Worm (Caenorhabditis elegans) whole organism, L1 larva: ENCODE measurements around the gene F32G8.3.

Source experiments
- C04F5.9 ChIP-seq: sonication (generic microtip); optimal IDR thresholded peaks from 2 replicates; lab custom pipeline; 2016; ENCODE audit warnings: missing genetic modification characterization, missing compliant biosample characterization
- C16A3.4 ChIP-seq: fragments of 150-350 bp; optimal IDR thresholded peaks from 2 replicates; lab custom pipeline; 2014; ENCODE audit warnings: missing biosample characterization, missing genetic modification characterization
- Y116A8C.19 ChIP-seq: sonication (generic microtip); optimal IDR thresholded peaks from 2 replicates; lab custom pipeline; 2016; ENCODE audit warnings: missing compliant biosample characterization, missing genetic modification characterization, borderline replicate concordance
- alr-1 ChIP-seq: fragments of 200-800 bp; sonication (Bioruptor generic); optimal IDR thresholded peaks from 2 replicates; lab custom pipeline; 2018; ENCODE audit warnings: borderline replicate concordance, mild to moderate bottlenecking, missing genetic modification characterization, missing compliant biosample characterization
- aly-2 ChIP-seq: fragments of 150-350 bp; optimal IDR thresholded peaks from 2 replicates; lab custom pipeline; 2014; ENCODE audit warnings: missing biosample characterization, missing genetic modification characterization
- ceh-8 ChIP-seq: fragments of 200-800 bp; sonication (Bioruptor generic); optimal IDR thresholded peaks from 2 replicates; lab custom pipeline; 2018; ENCODE audit warnings: mild to moderate bottlenecking, missing genetic modification characterization, moderate library complexity, missing compliant biosample characterization
- ceh-82 ChIP-seq, 3 experiments: fragments of 150-350 bp in 1 of 3; sonication (generic microtip) in 2 of 3; optimal IDR thresholded peaks; 2 replicates each; lab custom pipeline; 2014 to 2017; ENCODE audit warnings: missing biosample characterization in 3 of 3, missing genetic modification characterization in 3 of 3
- ceh-88 ChIP-seq: fragments of 200-800 bp; sonication (Bioruptor generic); IDR thresholded peaks from 2 replicates; pipeline ENCODE4 v1.3.6; 2022; ENCODE audit warnings: missing genetic modification characterization, missing compliant biosample characterization
- ceh-90 ChIP-seq: sonication (generic microtip); optimal IDR thresholded peaks from 2 replicates; lab custom pipeline; 2016; ENCODE audit warnings: missing genetic modification characterization, missing compliant biosample characterization
- ces-1 ChIP-seq: fragments of 150-350 bp; optimal IDR thresholded peaks from 2 replicates; lab custom pipeline; 2014; ENCODE audit warnings: missing biosample characterization, missing genetic modification reagents, missing genetic modification characterization
- dpl-1 ChIP-seq, 3 experiments: fragments of 150-350 bp in 2 of 3; sonication (generic microtip) in 1 of 3; optimal IDR thresholded peaks; 2 replicates each; lab custom pipeline; 2014 to 2017; ENCODE audit warnings: missing biosample characterization in 3 of 3, missing genetic modification characterization in 3 of 3, missing genetic modification reagents in 3 of 3
- dsc-1 ChIP-seq: sonication (generic microtip); optimal IDR thresholded peaks from 2 replicates; lab custom pipeline; 2016; ENCODE audit warnings: mild to moderate bottlenecking, missing genetic modification characterization, missing compliant biosample characterization
- efl-1 ChIP-seq, 4 experiments: fragments of 150-350 bp; optimal IDR thresholded peaks in 3 of 4; peaks in 1 of 4; 1 replicate in 1 of 4; 2 replicates in 3 of 4; lab custom pipeline; 2014; ENCODE audit warnings: missing biosample characterization in 2 of 4, missing genetic modification characterization in 2 of 4, missing genetic modification reagents in 2 of 4
- elt-2 ChIP-seq: sonication (generic microtip); optimal IDR thresholded peaks from 2 replicates; lab custom pipeline; 2016; ENCODE audit warnings: missing genetic modification characterization, mild to moderate bottlenecking, inconsistent platforms, missing compliant biosample characterization, missing genetic modification reagents
- elt-3 ChIP-seq, 6 experiments: fragments of 150-350 bp in 1 of 6; sonication (generic microtip); optimal IDR thresholded peaks; 2 replicates each; lab custom pipeline; 2017 to 2018; ENCODE audit warnings: missing biosample characterization in 6 of 6, missing genetic modification characterization in 6 of 6, inconsistent platforms in 1 of 6
- ets-5 ChIP-seq: fragments of 200-800 bp; sonication (Bioruptor generic); IDR thresholded peaks from 2 replicates; pipeline ENCODE4 v1.3.6; 2022; ENCODE audit warnings: missing genetic modification characterization, missing compliant biosample characterization
- fos-1 ChIP-seq: fragments of 150-350 bp; optimal IDR thresholded peaks from 2 replicates; lab custom pipeline; 2014; ENCODE audit warnings: missing biosample characterization, missing genetic modification characterization
- grh-1 ChIP-seq: fragments of 200-800 bp; sonication (Bioruptor generic); IDR thresholded peaks from 2 replicates; pipeline ENCODE4 v1.3.6; 2022; ENCODE audit warnings: missing genetic modification reagents, missing genetic modification characterization, missing compliant biosample characterization
- hlh-4 ChIP-seq: sonication (generic microtip); optimal IDR thresholded peaks from 2 replicates; lab custom pipeline; 2016; ENCODE audit warnings: mild to moderate bottlenecking, missing genetic modification characterization, missing compliant biosample characterization
- hpl-2 ChIP-seq: fragments of 150-350 bp; optimal IDR thresholded peaks from 2 replicates; lab custom pipeline; 2014; ENCODE audit warnings: missing biosample characterization, missing genetic modification reagents, missing genetic modification characterization
- irx-1 ChIP-seq: sonication (generic microtip); optimal IDR thresholded peaks from 2 replicates; lab custom pipeline; 2016; ENCODE audit warnings: missing genetic modification characterization, missing compliant biosample characterization
- jun-1 ChIP-seq: fragments of 150-350 bp; optimal IDR thresholded peaks from 2 replicates; lab custom pipeline; 2014; ENCODE audit warnings: missing biosample characterization, missing genetic modification reagents, missing genetic modification characterization
- lin-15B ChIP-seq: fragments of 150-350 bp; sonication (generic microtip); optimal IDR thresholded peaks from 3 replicates; lab custom pipeline; 2014; ENCODE audit warnings: missing biosample characterization, missing genetic modification characterization
- lin-35 ChIP-seq, 2 experiments: fragments of 150-350 bp; optimal IDR thresholded peaks; 2 replicates each; lab custom pipeline; 2014; ENCODE audit warnings: missing biosample characterization in 2 of 2, missing genetic modification characterization in 2 of 2, missing genetic modification reagents in 2 of 2
- lir-3 ChIP-seq: sonication (generic microtip); optimal IDR thresholded peaks from 2 replicates; lab custom pipeline; 2016; ENCODE audit warnings: mild to moderate bottlenecking, missing genetic modification characterization, moderate library complexity, missing compliant biosample characterization; ENCODE audit not compliant: poor library complexity
- lsy-2 ChIP-seq, 2 experiments: fragments of 150-350 bp; optimal IDR thresholded peaks; 2 replicates each; lab custom pipeline; 2014; ENCODE audit warnings: missing biosample characterization in 2 of 2, missing genetic modification characterization in 2 of 2
- mep-1 ChIP-seq: fragments of 150-350 bp; optimal IDR thresholded peaks from 2 replicates; lab custom pipeline; 2014; ENCODE audit warnings: missing biosample characterization, missing genetic modification characterization
- nhr-11 ChIP-seq: fragments of 150-350 bp; optimal IDR thresholded peaks from 2 replicates; lab custom pipeline; 2014; ENCODE audit warnings: missing biosample characterization, missing genetic modification characterization
- nhr-20 ChIP-seq: sonication (generic microtip); optimal IDR thresholded peaks from 2 replicates; lab custom pipeline; 2016; ENCODE audit warnings: mild to moderate bottlenecking, missing genetic modification characterization, missing compliant biosample characterization
- nhr-237 ChIP-seq: fragments of 150-350 bp; optimal IDR thresholded peaks from 2 replicates; lab custom pipeline; 2014; ENCODE audit warnings: missing biosample characterization, missing genetic modification characterization
- nhr-28 ChIP-seq: fragments of 150-350 bp; optimal IDR thresholded peaks from 2 replicates; lab custom pipeline; 2014; ENCODE audit warnings: missing biosample characterization, missing genetic modification characterization
- nhr-47 ChIP-seq: sonication (generic microtip); optimal IDR thresholded peaks from 2 replicates; lab custom pipeline; 2016; ENCODE audit warnings: mild to moderate bottlenecking, missing genetic modification characterization, moderate library complexity, missing compliant biosample characterization
- nhr-76 ChIP-seq: sonication (generic microtip); optimal IDR thresholded peaks from 2 replicates; lab custom pipeline; 2017; ENCODE audit warnings: missing biosample characterization, missing genetic modification characterization
- nhr-84 ChIP-seq: sonication (generic microtip); optimal IDR thresholded peaks from 2 replicates; lab custom pipeline; 2017; ENCODE audit warnings: missing biosample characterization, missing genetic modification characterization
- nhr-90 ChIP-seq: sonication (generic microtip); optimal IDR thresholded peaks from 2 replicates; lab custom pipeline; 2016; ENCODE audit warnings: mild to moderate bottlenecking, missing genetic modification characterization, missing compliant biosample characterization; ENCODE audit not compliant: poor library complexity
- pag-3 ChIP-seq: sonication (generic microtip); optimal IDR thresholded peaks from 2 replicates; lab custom pipeline; 2017; ENCODE audit warnings: missing genetic modification characterization, mild to moderate bottlenecking, missing compliant biosample characterization, antibody characterized with exemption, borderline replicate concordance; ENCODE audit not compliant: insufficient read depth
- pax-3 ChIP-seq: fragments of 200-800 bp; sonication (Bioruptor generic); optimal IDR thresholded peaks from 2 replicates; lab custom pipeline; 2018; ENCODE audit warnings: mild to moderate bottlenecking, missing genetic modification characterization, moderate library complexity, missing compliant biosample characterization
- pqm-1 ChIP-seq: sonication (generic microtip); optimal IDR thresholded peaks from 3 replicates; lab custom pipeline; 2017; ENCODE audit warnings: missing biosample characterization, missing genetic modification characterization
- skn-1 ChIP-seq: fragments of 150-350 bp; optimal IDR thresholded peaks from 2 replicates; lab custom pipeline; 2014; ENCODE audit warnings: missing biosample characterization, missing genetic modification characterization
- snpc-4 ChIP-seq: fragments of 150-350 bp; optimal IDR thresholded peaks from 2 replicates; lab custom pipeline; 2014; ENCODE audit warnings: missing biosample characterization, missing genetic modification characterization
- sox-4 ChIP-seq: sonication (generic microtip); optimal IDR thresholded peaks from 2 replicates; lab custom pipeline; 2016; ENCODE audit warnings: missing genetic modification characterization, missing compliant biosample characterization
- sup-37 ChIP-seq: fragments of 200-800 bp; sonication (Bioruptor generic); optimal IDR thresholded peaks from 2 replicates; lab custom pipeline; 2018; ENCODE audit warnings: mild to moderate bottlenecking, missing genetic modification characterization, missing compliant biosample characterization
- tbx-2 ChIP-seq: sonication (generic microtip); optimal IDR thresholded peaks from 2 replicates; lab custom pipeline; 2016; ENCODE audit warnings: missing genetic modification characterization, missing compliant biosample characterization
- tlp-1 ChIP-seq: fragments of 150-350 bp; optimal IDR thresholded peaks from 2 replicates; lab custom pipeline; 2014; ENCODE audit warnings: missing biosample characterization, missing genetic modification characterization
- unc-130 ChIP-seq: fragments of 150-350 bp; optimal IDR thresholded peaks from 2 replicates; lab custom pipeline; 2017; ENCODE audit warnings: missing biosample characterization, missing genetic modification characterization, inconsistent platforms
- unc-30 ChIP-seq: sonication (generic microtip); optimal IDR thresholded peaks from 2 replicates; lab custom pipeline; 2017; ENCODE audit warnings: missing biosample characterization, missing genetic modification characterization
- unc-62 ChIP-seq: fragments of 150-350 bp; optimal IDR thresholded peaks from 2 replicates; lab custom pipeline; 2014; ENCODE audit warnings: missing biosample characterization, missing genetic modification reagents, missing genetic modification characterization
- unc-98 ChIP-seq: fragments of 200-800 bp; sonication (Bioruptor generic); IDR thresholded peaks from 2 replicates; pipeline ENCODE4 v1.3.6; 2022; ENCODE audit warnings: missing genetic modification characterization, missing compliant biosample characterization
- xbp-1 ChIP-seq: sonication (generic microtip); optimal IDR thresholded peaks from 2 replicates; lab custom pipeline; 2016; ENCODE audit warnings: missing genetic modification characterization, missing compliant biosample characterization
- zag-1 ChIP-seq: fragments of 150-350 bp; optimal IDR thresholded peaks from 2 replicates; lab custom pipeline; 2014; ENCODE audit warnings: missing biosample characterization, missing genetic modification characterization
- ztf-11 ChIP-seq, 2 experiments: sonication (generic microtip); optimal IDR thresholded peaks; 2 replicates each; lab custom pipeline; 2016 to 2017; ENCODE audit warnings: missing genetic modification characterization in 2 of 2, missing biosample characterization in 1 of 2, missing compliant biosample characterization in 1 of 2
- ztf-4 ChIP-seq: fragments of 150-350 bp; optimal IDR thresholded peaks from 2 replicates; lab custom pipeline; 2014; ENCODE audit warnings: missing biosample characterization, missing genetic modification characterization

The F32G8.3 gene

ce11 chrV:10525902-10526301 is 29.2 kb downstream of the F32G8.3 start, which contains the start of the genes C35A5.8 and hda-11 (continued):
- TF ChIP-seq nhr-20 (tag; lab: Kevin White, UChicago) (peak; percentile 82), elt-3 (tag; optimal IDR thresholded peaks at IDR 0.05; lab: Kevin White, UChicago) (peak in 1 of 6 experiments; percentile 22), ceh-82 (tag; optimal IDR thresholded peaks at IDR 0.05; lab: Kevin White, UChicago) (peak; percentile 46 to 59 (median 51)), nhr-76 (tag; lab: Kevin White, UChicago) (no peak), Y116A8C.19 (tag; lab: Kevin White, UChicago) (peak; percentile 65), dsc-1 (tag; lab: Kevin White, UChicago) (peak; percentile 88), unc-98 (GFP tag; lab: Robert Waterston, UW) (peak; percentile 79), ets-5 (no peak), nhr-47 (tag; lab: Kevin White, UChicago) (peak; percentile 91), jun-1 (tag; lab: Kevin White, UChicago) (no peak), ztf-11 (tag; optimal IDR thresholded peaks at IDR 0.05; lab: Kevin White, UChicago) (peak in 1 of 2 experiments; percentile 94), snpc-4 (tag; lab: Kevin White, UChicago) (peak; percentile 58), ceh-8 (GFP tag; lab: Kevin White, UChicago) (peak; percentile 7), pag-3 (peak; percentile 28), C16A3.4 (tag; lab: Kevin White, UChicago) (peak; percentile 46), skn-1 (tag; lab: Kevin White, UChicago) (peak; percentile 52), lsy-2 (tag; optimal IDR thresholded peaks at IDR 0.05; lab: Kevin White, UChicago) (peak; percentile 54 to 61), C04F5.9 (tag; lab: Kevin White, UChicago) (peak; percentile 81), mep-1 (tag; lab: Kevin White, UChicago) (peak; percentile 74), irx-1 (tag; lab: Kevin White, UChicago) (peak; percentile 93), dpl-1 (GFP tag; optimal IDR thresholded peaks at IDR 0.05; lab: Kevin White, UChicago) (peak; percentile 64 to 75 (median 71)), pqm-1 (tag; lab: Kevin White, UChicago) (no peak), tlp-1 (tag; lab: Kevin White, UChicago) (no peak), ceh-90 (tag; lab: Kevin White, UChicago) (peak; percentile 94), ztf-4 (peak; percentile 34), aly-2 (tag; lab: Kevin White, UChicago) (no peak), unc-62 (GFP tag; lab: Kevin White, UChicago) (no peak), tbx-2 (tag; lab: Kevin White, UChicago) (peak; percentile 89), nhr-84 (no peak), unc-30 (tag; lab: Kevin White, UChicago) (no peak), unc-130 (tag; lab: Kevin White, UChicago) (peak; percentile 51), elt-2 (tag; lab: Kevin White, UChicago) (peak; percentile 79), nhr-28 (tag; lab: Kevin White, UChicago) (no peak), lir-3 (tag; lab: Kevin White, UChicago) (peak; percentile 97), sup-37 (GFP tag; lab: Kevin White, UChicago) (peak; percentile 20), pax-3 (tag; lab: Kevin White, UChicago) (peak; percentile 82), sox-4 (tag; lab: Kevin White, UChicago) (peak; percentile 89), ces-1 (GFP tag; lab: Kevin White, UChicago) (no peak), nhr-237 (tag; lab: Kevin White, UChicago) (no peak), lin-35 (GFP tag; optimal IDR thresholded peaks at IDR 0.05; lab: Kevin White, UChicago) (peak; percentile 71 to 74), alr-1 (tag; lab: Kevin White, UChicago) (no peak), fos-1 (tag; lab: Kevin White, UChicago) (peak; percentile 20), efl-1 (optimal IDR thresholded peaks at IDR 0.05; lab: Kevin White, UChicago) (peak; percentile 71 to 77), efl-1 (GFP tag; optimal IDR thresholded peaks at IDR 0.05 in 1 of 2; lab: Kevin White, UChicago) (peak; percentile 71 to 97), ceh-88 (GFP tag; lab: Robert Waterston, UW) (no peak), nhr-90 (peak; percentile 91), lin-15B (tag; lab: Kevin White, UChicago) (peak; percentile 8), zag-1 (tag; lab: Kevin White, UChicago) (no peak), hpl-2 (GFP tag; lab: Kevin White, UChicago) (no peak), xbp-1 (tag; lab: Kevin White, UChicago) (peak; percentile 80), hlh-4 (tag; lab: Kevin White, UChicago) (peak; percentile 57), nhr-11 (no peak), grh-1 (GFP tag; lab: Robert Waterston, UW) (peak; percentile 59)
